Worm (Caenorhabditis elegans) whole organism, young adult: ENCODE measurements around the gene msp-51.
"Not testable (repeated sequence)": the region's sequence is repeated elsewhere in the genome, so short reads cannot be mapped to it uniquely, and the experiment has no call there.

Source experiments
- Y53G8AR.9 ChIP-seq: fragments of 200-800 bp; sonication (Bioruptor generic); conservative IDR thresholded peaks from 2 replicates; pipeline ENCODE4 v1.3.6; 2022; ENCODE audit warnings: missing genetic modification reagents, missing genetic modification characterization, missing compliant biosample characterization
- akir-1 ChIP-seq: fragments of 200-800 bp; sonication (Bioruptor generic); optimal IDR thresholded peaks from 2 replicates; lab custom pipeline; 2018; ENCODE audit warnings: mild to moderate bottlenecking, missing genetic modification characterization, moderate library complexity, missing compliant biosample characterization
- bed-2 ChIP-seq: fragments of 200-800 bp; sonication (Bioruptor generic); IDR thresholded peaks from 2 replicates; pipeline ENCODE4 v1.3.6; 2022; ENCODE audit warnings: missing genetic modification reagents, missing genetic modification characterization, missing compliant biosample characterization
- hmg-1.2 ChIP-seq: fragments of 200-800 bp; sonication (Bioruptor generic); IDR thresholded peaks from 2 replicates; pipeline ENCODE4 v1.3.6; 2022; ENCODE audit warnings: missing genetic modification reagents, missing genetic modification characterization, missing compliant biosample characterization
- let-607 ChIP-seq, 2 experiments: fragments of 200-800 bp in 1 of 2; sonication (Bioruptor generic) in 1 of 2; sonication (generic microtip) in 1 of 2; optimal IDR thresholded peaks; 2 replicates each; lab custom pipeline; 2016 to 2018; ENCODE audit warnings: mild to moderate bottlenecking in 2 of 2, missing compliant biosample characterization in 2 of 2, missing genetic modification characterization in 2 of 2, moderate library complexity in 2 of 2, missing genotype in 1 of 2
- lin-26 ChIP-seq: fragments of 200-800 bp; sonication (Bioruptor generic); IDR thresholded peaks from 2 replicates; pipeline ENCODE4 v1.3.6; 2022; ENCODE audit warnings: missing genetic modification reagents, missing genetic modification characterization, missing compliant biosample characterization
- lsy-27 ChIP-seq: sonication (generic microtip); optimal IDR thresholded peaks from 2 replicates; lab custom pipeline; 2017; ENCODE audit warnings: missing genetic modification characterization, mild to moderate bottlenecking, missing compliant biosample characterization, antibody characterized with exemption, missing genotype, borderline replicate concordance; ENCODE audit not compliant: insufficient read depth
- zfh-2 ChIP-seq: fragments of 200-800 bp; sonication (Bioruptor generic); conservative IDR thresholded peaks from 2 replicates; pipeline ENCODE4 v1.3.6; 2022; ENCODE audit warnings: missing genetic modification reagents, missing genetic modification characterization, missing compliant biosample characterization
- ztf-22 ChIP-seq: fragments of 200-800 bp; sonication (Bioruptor generic); optimal IDR thresholded peaks from 2 replicates; lab custom pipeline; 2018; ENCODE audit warnings: mild to moderate bottlenecking, missing genetic modification characterization, moderate library complexity, missing compliant biosample characterization
- ztf-26 ChIP-seq: sonication (generic microtip); optimal IDR thresholded peaks from 2 replicates; lab custom pipeline; 2017; ENCODE audit warnings: missing genetic modification characterization, missing compliant biosample characterization
- ztf-28 ChIP-seq: fragments of 200-800 bp; sonication (Bioruptor generic); IDR thresholded peaks from 2 replicates; pipeline ENCODE4 v1.3.6; 2022; ENCODE audit warnings: missing genetic modification reagents, missing genetic modification characterization, missing compliant biosample characterization
- ztf-6 ChIP-seq: fragments of 200-800 bp; sonication (Bioruptor generic); IDR thresholded peaks from 2 replicates; pipeline ENCODE4 v1.3.6; 2022; ENCODE audit warnings: missing genetic modification reagents, missing genetic modification characterization, missing compliant biosample characterization

The msp-51 gene

DNA sequence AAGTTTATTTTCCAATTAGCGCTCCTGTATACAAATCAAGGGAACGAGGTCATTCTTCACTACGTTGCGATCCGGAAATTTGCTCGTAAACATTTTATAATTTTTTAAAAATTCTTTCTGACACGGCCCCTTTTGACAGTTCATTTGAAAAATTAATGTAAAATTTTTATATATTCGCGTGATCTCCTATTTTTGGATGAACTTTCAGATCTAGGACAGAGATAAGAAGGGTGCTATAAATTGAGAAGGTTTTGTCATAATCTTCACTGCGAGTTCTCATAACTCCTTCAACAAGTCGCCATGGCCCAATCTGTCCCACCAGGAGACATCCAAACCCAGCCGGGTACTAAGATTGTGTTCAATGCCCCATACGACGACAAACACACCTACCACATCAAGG lies 34.9 kb downstream of the msp-51 start, which contains the start of gene msp-19:
TSS of gene msp-19 (plus strand) at position 301 of the 400 bp plus-strand sequence.
- TF ChIP-seq akir-1 (GFP tag; lab: Kevin White, UChicago); lin-26 (GFP tag; lab: Robert Waterston, UW); hmg-1.2 (GFP tag; lab: Robert Waterston, UW): not testable (repeated sequence)

DNA sequence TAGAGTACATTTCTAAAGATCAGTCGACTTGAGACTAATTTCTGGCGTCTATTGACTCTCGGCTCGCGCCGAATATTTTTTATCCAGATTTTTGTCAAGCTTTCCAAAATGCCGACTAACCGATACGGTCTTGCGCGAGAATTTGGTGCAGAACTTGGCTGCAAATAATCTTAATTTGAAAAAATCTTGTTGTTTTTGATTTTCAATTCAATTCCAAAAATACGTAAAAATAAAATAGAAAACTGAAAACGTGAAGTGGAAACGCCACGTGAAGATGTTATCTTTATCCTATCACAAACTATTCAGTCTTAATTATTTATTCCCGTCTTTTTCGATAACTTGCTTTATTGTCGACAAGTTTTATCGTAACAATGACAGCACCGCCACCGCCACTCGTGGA lies 36.8 kb downstream of the msp-51 start, which contains the start of gene ttbk-2.1:
TSS of gene ttbk-2.1 (plus strand) at position 301 of the 400 bp plus-strand sequence.
- TF ChIP-seq Y53G8AR.9 (GFP tag; lab: Robert Waterston, UW); zfh-2 (GFP tag; lab: Robert Waterston, UW); ztf-6: not testable (repeated sequence)

DNA sequence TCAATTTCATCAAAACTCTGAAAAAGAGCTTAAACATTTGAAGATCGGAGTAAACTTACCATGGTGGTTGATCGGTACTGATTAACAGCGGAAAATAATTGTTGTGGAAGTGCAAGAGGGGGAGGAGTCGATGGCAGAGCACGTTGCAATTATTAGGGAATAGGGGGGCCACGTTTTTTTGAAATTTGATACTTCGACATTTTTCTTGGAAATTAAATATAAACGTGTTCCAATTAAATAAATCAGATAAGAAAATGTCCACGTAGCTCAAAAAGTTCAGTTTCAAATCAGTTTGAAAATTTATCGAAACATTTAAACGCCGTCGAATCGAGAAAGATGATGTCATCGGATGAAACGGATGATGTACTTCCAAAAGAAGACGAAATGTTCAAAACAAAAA lies 38.4 kb downstream of the msp-51 start, which contains the start of gene F36H12.9:
TSS of gene F36H12.9 (plus strand) at position 301 of the 400 bp plus-strand sequence.
- TF ChIP-seq lsy-27 (tag; lab: Kevin White, UChicago); ztf-26 (tag; lab: Kevin White, UChicago); ztf-28 (GFP tag; lab: Robert Waterston, UW): not testable (repeated sequence)

DNA sequence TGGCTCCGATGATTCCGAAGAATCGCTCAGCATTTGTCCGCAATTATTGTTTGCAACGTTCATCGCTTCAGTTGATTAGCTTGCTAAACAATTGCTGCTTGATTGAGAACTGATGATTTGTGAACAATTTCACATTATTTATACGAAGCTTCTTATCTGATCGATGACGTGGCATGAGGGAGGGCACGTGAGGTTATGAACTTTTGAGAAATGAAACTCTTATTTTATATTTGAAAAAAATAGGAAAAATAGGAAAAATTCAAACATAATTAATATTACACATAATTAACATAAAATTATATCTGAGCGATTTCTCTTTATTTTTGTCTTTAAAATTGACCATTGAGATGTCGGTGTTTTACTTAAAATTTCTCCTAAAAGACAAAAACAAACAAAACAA lies 40.5 kb downstream of the msp-51 start, which contains the start of gene F36H12.10:
TSS of gene F36H12.10 (minus strand) at position 101 of the 400 bp plus-strand sequence.
- not testable (repeated sequence) for TF ChIP-seq bed-2; let-607 (tag; optimal IDR thresholded peaks at IDR 0.05; lab: Kevin White, UChicago); ztf-22 (GFP tag; lab: Kevin White, UChicago)
